Fruit fly (Drosophila melanogaster) whole organism: ENCODE data around the gene Gbeta13F.

Experiments
- pan ChIP-seq: fragments of >200 bp; optimal IDR thresholded peaks from 2 replicates; lab custom pipeline; 2017
- psq ChIP-seq: fragments of >200 bp; optimal IDR thresholded peaks from 2 replicates; lab custom pipeline; 2017

DNA sequence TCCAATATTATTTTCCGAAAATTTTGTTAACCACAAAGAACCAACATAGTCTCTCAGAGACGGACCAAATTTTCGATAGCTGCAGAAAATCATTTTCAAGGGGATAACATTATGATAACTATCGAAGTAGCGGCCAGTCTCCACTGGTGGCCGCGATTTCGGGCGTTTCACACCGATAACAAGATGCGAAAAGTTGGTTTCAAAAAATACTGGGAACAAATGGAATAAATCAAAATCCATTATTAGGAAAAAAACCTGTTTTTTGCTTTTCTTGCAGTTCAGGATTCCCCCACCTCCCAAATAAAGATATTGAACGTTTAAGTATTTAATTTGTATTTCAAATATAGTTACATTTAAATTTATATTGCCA, 27.3 kb downstream of the Gbeta13F start, which contains the start of gene tay:
- TF ChIP-seq pan (lab: Kevin White, UChicago) (no peak), psq (lab: Kevin White, UChicago) (no peak)
